Fruit fly (Drosophila melanogaster) whole organism, wandering third instar larva: Measurements from ENCODE around the gene CG10877.

Source experiments
- Abd-B ChIP-seq: fragments of >200 bp; optimal IDR thresholded peaks from 2 replicates; lab custom pipeline; 2017; ENCODE audit warnings: missing biosample characterization, missing genetic modification characterization
- CG32264 ChIP-seq: fragments of 200-800 bp; sonication (Bioruptor generic); optimal IDR thresholded peaks from 2 replicates; lab custom pipeline; 2016; ENCODE audit warnings: missing biosample characterization, missing genetic modification characterization
- CG9705 ChIP-seq: fragments of 200-800 bp; sonication (Bioruptor generic); optimal IDR thresholded peaks from 2 replicates; lab custom pipeline; 2018; ENCODE audit warnings: missing biosample characterization, mild to moderate bottlenecking, missing genetic modification characterization
- CrebA ChIP-seq: fragments of 200-800 bp; sonication (Bioruptor generic); optimal IDR thresholded peaks from 2 replicates; lab custom pipeline; 2016; ENCODE audit warnings: missing biosample characterization, mild to moderate bottlenecking, missing genetic modification characterization, borderline replicate concordance
- Dfd ChIP-seq: fragments of >200 bp; optimal IDR thresholded peaks from 2 replicates; lab custom pipeline; 2017; ENCODE audit warnings: missing biosample characterization, missing genetic modification characterization
- Dif ChIP-seq: fragments of 200-275, 200-300 bp; sonication (Bioruptor generic); optimal IDR thresholded peaks from 2 replicates; lab custom pipeline; 2018; ENCODE audit warnings: missing biosample characterization, missing genetic modification characterization; ENCODE audit not compliant: partially characterized antibody
- GATAd ChIP-seq: sonication (Bioruptor generic); optimal IDR thresholded peaks from 2 replicates; lab custom pipeline; 2016; ENCODE audit warnings: missing biosample characterization, missing genetic modification characterization
- HLH106 ChIP-seq: fragments of 200-800 bp; optimal IDR thresholded peaks from 3 replicates; lab custom pipeline; 2019; ENCODE audit warnings: missing biosample characterization, mild to moderate bottlenecking, missing genetic modification characterization, moderate library complexity
- Hnf4 ChIP-seq: fragments of 200-800 bp; sonication (Bioruptor generic); optimal IDR thresholded peaks from 2 replicates; lab custom pipeline; 2016; ENCODE audit warnings: missing biosample characterization, mild to moderate bottlenecking, missing genetic modification characterization
- Hr78 ChIP-seq: fragments of >200 bp; optimal IDR thresholded peaks from 2 replicates; lab custom pipeline; 2017; ENCODE audit warnings: missing biosample characterization, missing genetic modification characterization
- Hr83 ChIP-seq: fragments of 200-300 bp; sonication (Bioruptor generic); optimal IDR thresholded peaks from 2 replicates; lab custom pipeline; 2016; ENCODE audit warnings: missing biosample characterization, mild to moderate bottlenecking, missing genetic modification characterization, moderate library complexity; ENCODE audit not compliant: poor library complexity, severe bottlenecking
- Jra ChIP-seq: sonication (Bioruptor generic); optimal IDR thresholded peaks from 2 replicates; lab custom pipeline; 2016; ENCODE audit warnings: missing biosample characterization, missing genetic modification characterization
- Mio ChIP-seq: sonication (Bioruptor generic); optimal IDR thresholded peaks from 2 replicates; lab custom pipeline; 2016; ENCODE audit warnings: missing biosample characterization, missing genetic modification characterization
- Myc ChIP-seq: fragments of >200 bp; optimal IDR thresholded peaks from 2 replicates; lab custom pipeline; 2017
- N ChIP-seq: fragments of >200 bp; optimal IDR thresholded peaks from 2 replicates; lab custom pipeline; 2018; ENCODE audit warnings: missing biosample characterization, missing external identifiers, missing genetic modification characterization
- OdsH ChIP-seq: fragments of 200-800 bp; sonication (Bioruptor generic); optimal IDR thresholded peaks from 2 replicates; lab custom pipeline; 2016; ENCODE audit warnings: missing biosample characterization, mild to moderate bottlenecking, missing genetic modification characterization
- Rel ChIP-seq, 2 experiments: fragments of 200-800 bp; sonication (Bioruptor generic) in 1 of 2; optimal IDR thresholded peaks; 2 replicates in 1 of 2; 3 replicates in 1 of 2; lab custom pipeline; 2016 to 2019; ENCODE audit warnings: mild to moderate bottlenecking in 2 of 2, missing biosample characterization in 2 of 2, missing genetic modification characterization in 2 of 2, moderate library complexity in 1 of 2
- Sp1 ChIP-seq: fragments of 200-800 bp; sonication (Bioruptor generic); optimal IDR thresholded peaks from 3 replicates; lab custom pipeline; 2019; ENCODE audit warnings: missing biosample characterization, mild to moderate bottlenecking, missing genetic modification characterization, moderate library complexity
- Vsx2 ChIP-seq: fragments of 200-300, 225-300 bp; sonication (Bioruptor generic); optimal IDR thresholded peaks from 2 replicates; lab custom pipeline; 2018; ENCODE audit warnings: missing biosample characterization, missing genetic modification characterization; ENCODE audit not compliant: partially characterized antibody
- br ChIP-seq: fragments of 200-800 bp; sonication (Bioruptor generic); optimal IDR thresholded peaks from 2 replicates; lab custom pipeline; 2016; ENCODE audit warnings: missing biosample characterization, missing genetic modification characterization
- brk ChIP-seq: fragments of 200-800 bp; sonication (Bioruptor generic); optimal IDR thresholded peaks from 2 replicates; lab custom pipeline; 2016; ENCODE audit warnings: missing biosample characterization, mild to moderate bottlenecking, missing genetic modification characterization
- dl ChIP-seq, 2 experiments: fragments of 175-275, 200-275 bp in 1 of 2; fragments of 200-275 bp in 1 of 2; sonication (Bioruptor generic); optimal IDR thresholded peaks; lab custom pipeline; 2018; ENCODE audit warnings: mild to moderate bottlenecking in 2 of 2, missing biosample characterization in 2 of 2, missing genetic modification characterization in 2 of 2, moderate library complexity in 2 of 2; ENCODE audit not compliant: partially characterized antibody in 2 of 2, insufficient read depth in 1 of 2
- dmrt93B ChIP-seq: fragments of 200-800 bp; sonication (Bioruptor generic); optimal IDR thresholded peaks from 2 replicates; lab custom pipeline; 2018; ENCODE audit warnings: missing biosample characterization, mild to moderate bottlenecking, missing genetic modification characterization
- dsf ChIP-seq: sonication (Bioruptor generic); optimal IDR thresholded peaks from 2 replicates; lab custom pipeline; 2016; ENCODE audit warnings: missing biosample characterization, missing genetic modification characterization, borderline replicate concordance
- ey ChIP-seq: fragments of 200-800 bp; sonication (Bioruptor generic); optimal IDR thresholded peaks from 2 replicates; lab custom pipeline; 2016; ENCODE audit warnings: missing biosample characterization, missing genetic modification characterization
- foxo ChIP-seq, 2 experiments: fragments of 200-800 bp; sonication (Bioruptor generic); optimal IDR thresholded peaks; 2 replicates in 1 of 2; 3 replicates in 1 of 2; lab custom pipeline; 2016 to 2017; ENCODE audit warnings: missing biosample characterization in 2 of 2, missing genetic modification characterization in 2 of 2
- fru ChIP-seq: fragments of 200-800 bp; sonication (Bioruptor generic); optimal IDR thresholded peaks from 3 replicates; lab custom pipeline; 2016; ENCODE audit warnings: missing biosample characterization, mild to moderate bottlenecking, missing genetic modification characterization
- h ChIP-seq: fragments of 200-800 bp; sonication (Bioruptor generic); optimal IDR thresholded peaks from 3 replicates; lab custom pipeline; 2016; ENCODE audit warnings: missing biosample characterization, mild to moderate bottlenecking, missing genetic modification characterization
- jim ChIP-seq: fragments of 175-275, 200-325 bp; sonication (Bioruptor generic); optimal IDR thresholded peaks from 2 replicates; lab custom pipeline; 2016; ENCODE audit warnings: missing biosample characterization, mild to moderate bottlenecking, missing genetic modification characterization
- lola ChIP-seq: fragments of >200 bp; optimal IDR thresholded peaks from 2 replicates; lab custom pipeline; 2017; ENCODE audit warnings: missing biosample characterization, missing genetic modification characterization
- pan ChIP-seq: fragments of >200 bp; optimal IDR thresholded peaks from 2 replicates; lab custom pipeline; 2017
- psq ChIP-seq: fragments of 200-800 bp; sonication (Bioruptor generic); optimal IDR thresholded peaks from 3 replicates; lab custom pipeline; 2017; ENCODE audit warnings: missing biosample characterization, mild to moderate bottlenecking, missing genetic modification characterization, moderate library complexity
- rgr ChIP-seq: fragments of 200-800 bp; sonication (Bioruptor generic); optimal IDR thresholded peaks from 3 replicates; lab custom pipeline; 2016; ENCODE audit warnings: missing biosample characterization, mild to moderate bottlenecking, missing genetic modification characterization
- sage ChIP-seq: fragments of 200-800 bp; sonication (Bioruptor generic); optimal IDR thresholded peaks from 2 replicates; lab custom pipeline; 2016; ENCODE audit warnings: missing biosample characterization, mild to moderate bottlenecking, missing genetic modification characterization
- sv ChIP-seq: fragments of 200-800 bp; sonication (Bioruptor generic); optimal IDR thresholded peaks from 3 replicates; lab custom pipeline; 2016; ENCODE audit warnings: missing biosample characterization, missing genetic modification characterization
- tai ChIP-seq: sonication (Bioruptor generic); optimal IDR thresholded peaks from 2 replicates; lab custom pipeline; 2016; ENCODE audit warnings: missing biosample characterization, missing genetic modification characterization
- usp ChIP-seq: fragments of >200 bp; optimal IDR thresholded peaks from 2 replicates; lab custom pipeline; 2017; ENCODE audit warnings: missing biosample characterization, missing genetic modification characterization
- woc ChIP-seq: sonication (Bioruptor generic); optimal IDR thresholded peaks from 2 replicates; lab custom pipeline; 2016; ENCODE audit warnings: missing biosample characterization, mild to moderate bottlenecking, missing genetic modification characterization

Gene CG10877

DNA sequence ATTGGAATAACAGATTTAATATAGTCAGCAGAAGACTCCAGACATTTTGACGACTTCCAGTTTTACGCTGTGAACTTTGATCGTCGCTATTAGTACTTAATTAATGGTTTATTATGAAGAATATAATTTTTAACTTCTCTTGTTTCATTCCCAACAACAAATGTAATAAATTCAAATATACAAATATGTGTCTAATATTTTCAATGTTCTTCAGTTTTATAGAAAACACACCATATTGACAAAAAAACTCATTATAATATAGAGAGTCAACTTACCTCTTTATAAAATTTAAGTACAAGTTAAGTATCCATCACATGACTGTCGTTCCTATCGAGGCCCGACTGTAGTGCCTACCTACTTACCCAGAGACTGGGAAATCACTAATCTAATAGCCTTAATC lies 9.5 kb upstream of the CG10877 start:
- TF ChIP-seq CG9705 (GFP tag; lab: Kevin White, UChicago) (no peak), psq (GFP tag; lab: Kevin White, UChicago) (no peak), dmrt93B (GFP tag; lab: Kevin White, UChicago) (no peak), Rel (GFP tag; optimal IDR thresholded peaks at IDR 0.05; lab: Kevin White, UChicago) (no peak), Rel (tag; optimal IDR thresholded peaks at IDR 0.05; lab: Kevin White, UChicago) (no peak), fru (GFP tag; lab: Kevin White, UChicago) (no peak), Vsx2 (GFP tag; lab: Kevin White, UChicago) (no peak)
- TF ChIP-seq, all 38 proteins: peak for 0

dm6 chr3R:20567507-20568222 lies 3.8 kb upstream of the CG10877 start:
- no peak for TF ChIP-seq Hr78
- no peak for TF ChIP-seq N
- no peak for TF ChIP-seq Dfd (GFP tag; lab: Kevin White, UChicago)
- no peak for TF ChIP-seq sv (GFP tag; lab: Kevin White, UChicago)
- no peak for TF ChIP-seq OdsH (GFP tag; lab: Kevin White, UChicago)

DNA sequence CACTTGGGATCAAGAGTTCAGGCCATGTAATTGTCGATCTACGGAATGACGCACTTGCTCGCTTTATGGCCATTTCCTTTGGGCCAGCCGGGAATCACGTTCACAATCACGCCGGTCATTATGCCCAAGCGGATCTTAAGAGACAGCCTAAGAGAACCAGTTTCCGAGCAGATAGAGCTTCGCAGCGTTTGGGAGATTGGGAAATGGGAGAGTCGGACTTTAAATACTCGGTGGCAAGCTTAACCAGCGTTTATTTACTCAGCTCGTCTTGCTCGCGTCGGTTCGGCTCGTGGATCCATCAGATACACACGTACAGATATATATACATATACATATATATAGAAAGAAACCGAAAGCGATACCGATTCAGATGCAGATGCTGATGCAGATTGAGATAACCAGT lies 1.7 kb upstream of the CG10877 start:
- no peak for TF ChIP-seq fru (GFP tag; lab: Kevin White, UChicago)
- TF ChIP-seq sage (GFP tag; lab: Kevin White, UChicago) = peak; percentile 32
- TF ChIP-seq dmrt93B (GFP tag; lab: Kevin White, UChicago) = no peak
- no peak for TF ChIP-seq usp
- no peak for TF ChIP-seq Vsx2 (GFP tag; lab: Kevin White, UChicago)
- TF ChIP-seq CrebA (GFP tag; lab: Kevin White, UChicago) = no peak
- TF ChIP-seq Dfd (GFP tag; lab: Kevin White, UChicago) = no peak
- TF ChIP-seq Hnf4 (GFP tag; lab: Kevin White, UChicago) = no peak
- TF ChIP-seq psq (GFP tag; lab: Kevin White, UChicago) = no peak
- TF ChIP-seq brk = no peak
- no peak for TF ChIP-seq HLH106
- TF ChIP-seq pan (lab: Kevin White, UChicago) = no peak
- no peak for TF ChIP-seq Myc (lab: Kevin White, UChicago)
- no peak for TF ChIP-seq Abd-B (GFP tag; lab: Kevin White, UChicago)
- no peak for TF ChIP-seq foxo (GFP tag; optimal IDR thresholded peaks at IDR 0.05; lab: Kevin White, UChicago)
- TF ChIP-seq Hr78 = no peak
- TF ChIP-seq woc (GFP tag; lab: Kevin White, UChicago) = no peak
- no peak for TF ChIP-seq rgr
- TF ChIP-seq sv (GFP tag; lab: Kevin White, UChicago) = no peak
- TF ChIP-seq ey (GFP tag; lab: Kevin White, UChicago) = no peak
- TF ChIP-seq OdsH (GFP tag; lab: Kevin White, UChicago) = peak; percentile 5
- no peak for TF ChIP-seq Mio (GFP tag; lab: Kevin White, UChicago)
- no peak for TF ChIP-seq Jra (GFP tag; lab: Kevin White, UChicago)
- no peak for TF ChIP-seq N
- peak in 1 of 2 experiments; percentile 54 for TF ChIP-seq dl (GFP tag; optimal IDR thresholded peaks at IDR 0.05; lab: Kevin White, UChicago; ENCODE audit: insufficient read depth in 1 of 2, partially characterized antibody in 2 of 2)
- no peak for TF ChIP-seq dsf
- no peak for TF ChIP-seq lola
- TF ChIP-seq CG32264 (GFP tag; lab: Kevin White, UChicago) = no peak
- peak; percentile 65 for TF ChIP-seq Dif
- TF ChIP-seq Rel (GFP tag; optimal IDR thresholded peaks at IDR 0.05; lab: Kevin White, UChicago) = peak; percentile 47
- peak; percentile 51 for TF ChIP-seq Rel (tag; optimal IDR thresholded peaks at IDR 0.05; lab: Kevin White, UChicago)
- no peak for TF ChIP-seq tai
- peak; percentile 10 for TF ChIP-seq h (GFP tag; lab: Kevin White, UChicago)
- no peak for TF ChIP-seq jim (GFP tag; lab: Kevin White, UChicago)
- TF ChIP-seq Hr83 (GFP tag; lab: Kevin White, UChicago) = no peak
- peak; percentile 2 for TF ChIP-seq br
- TF ChIP-seq CG9705 (GFP tag; lab: Kevin White, UChicago) = no peak
- no peak for TF ChIP-seq GATAd
- peak; percentile 10 for TF ChIP-seq Sp1
